Worm (Caenorhabditis elegans) whole organism, L4 larva: ENCODE results near the gene R08C7.8.

Experiments
- Y105C5A.15 ChIP-seq: fragments of 200-800 bp; sonication (Bioruptor generic); IDR thresholded peaks from 2 replicates; pipeline ENCODE4 v1.3.6; 2022; ENCODE audit warnings: missing genetic modification characterization, missing compliant biosample characterization
- ztf-11 ChIP-seq: fragments of 150-350 bp; optimal IDR thresholded peaks from 2 replicates; lab custom pipeline; 2014; ENCODE audit warnings: missing biosample characterization, missing genetic modification characterization

ce11 chrIV:4447367-4447766 lies 13.0 kb upstream of the R08C7.8 start:
- TF ChIP-seq ztf-11 (tag; lab: Kevin White, UChicago) (no peak), Y105C5A.15 (GFP tag; lab: Robert Waterston, UW) (no peak)
